Worm (Caenorhabditis elegans): Measurements from ENCODE around the gene B0554.2.

DNA sequence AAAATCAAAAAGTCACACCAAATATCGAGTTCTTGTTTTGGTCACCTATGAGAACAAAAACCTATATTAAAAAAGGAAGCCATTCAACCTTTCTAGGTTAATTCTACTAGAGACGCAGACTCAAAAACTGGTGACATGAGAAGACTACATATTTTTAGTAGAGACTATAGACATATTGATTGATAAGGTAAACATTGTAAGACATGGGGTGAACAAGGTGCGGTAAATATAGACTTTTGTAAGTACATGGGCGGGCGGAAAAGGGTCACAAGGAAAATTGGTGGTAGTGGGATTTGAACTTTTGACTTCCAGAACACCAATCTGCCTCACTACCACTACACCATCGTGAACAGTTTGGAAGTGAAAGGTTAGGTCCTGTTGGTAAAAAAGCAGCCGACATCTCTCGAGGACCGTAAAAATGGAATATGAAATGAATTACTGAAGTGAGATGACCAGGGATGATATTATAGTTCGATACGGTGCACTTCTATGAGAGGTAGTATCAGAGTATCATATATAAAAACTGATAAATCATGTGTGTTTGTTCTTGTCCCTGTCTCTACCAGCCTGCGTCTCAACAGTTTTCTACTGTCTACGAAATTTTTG lies 50.4 kb downstream of the B0554.2 start, which contains the start of gene nhr-212:
- TF ChIP-seq fos-1 (tag; optimal IDR thresholded peaks at IDR 0.05) (no peak), nhr-11 (tag; optimal IDR thresholded peaks at IDR 0.05) (no peak), ztf-4 (tag; optimal IDR thresholded peaks at IDR 0.05) (no peak), elt-2 (tag; optimal IDR thresholded peaks at IDR 0.05) (peak; percentile 42), ztf-11 (tag; optimal IDR thresholded peaks at IDR 0.05) (no peak), tbx-2 (tag; optimal IDR thresholded peaks at IDR 0.05) (peak; percentile 9), mab-9 (GFP tag; IDR thresholded peaks at IDR 0.05) (no peak), nhr-76 (tag; optimal IDR thresholded peaks at IDR 0.05) (no peak), nhr-77 (tag; optimal IDR thresholded peaks at IDR 0.05) (peak; percentile 57), blmp-1 (tag; optimal IDR thresholded peaks at IDR 0.05) (no peak), nhr-12 (tag; optimal IDR thresholded peaks at IDR 0.05) (no peak), nhr-90 (tag; optimal IDR thresholded peaks at IDR 0.05; ENCODE audit: poor library complexity) (peak; percentile 10), nhr-85 (tag) (peak; percentile 63)
